Fruit fly (Drosophila melanogaster): Measurements from ENCODE around the gene Tpt.

DNA sequence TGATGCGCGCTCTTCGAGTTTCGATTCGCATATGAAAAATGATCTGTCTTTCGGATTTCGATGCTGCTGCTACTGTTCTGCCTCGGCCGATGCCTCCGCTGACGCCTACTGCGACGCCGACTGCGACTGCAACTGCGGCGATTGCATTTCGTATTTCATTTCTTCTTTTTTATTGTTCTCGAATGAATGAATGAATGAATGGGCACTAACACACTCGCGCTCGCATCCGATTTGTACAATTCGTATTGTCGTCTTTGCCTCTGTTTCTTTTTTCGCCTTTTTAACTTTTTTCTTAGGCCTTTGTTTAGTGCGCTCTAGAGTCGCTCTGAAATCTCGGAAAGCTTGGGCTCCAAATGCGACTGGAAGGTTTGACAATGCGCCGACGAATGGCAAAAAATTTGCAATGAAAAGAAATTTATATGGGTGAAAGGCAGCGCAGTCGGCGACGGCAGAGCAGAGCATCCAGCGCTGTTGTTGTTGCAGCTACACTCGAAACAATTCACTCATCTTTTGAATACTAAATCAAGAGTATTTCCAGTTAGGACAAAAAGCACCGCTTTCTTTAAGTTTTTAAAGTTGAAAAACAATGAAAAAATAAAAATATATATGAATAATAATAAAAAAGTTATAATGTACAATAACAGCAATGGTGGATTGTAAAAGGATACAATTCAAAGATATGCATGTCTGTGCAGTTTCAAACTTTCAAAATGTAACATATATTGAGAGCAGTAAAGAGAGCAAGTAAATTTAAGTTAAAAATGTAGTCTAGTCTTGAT, 16.9 kb upstream of the Tpt start, which contains the start of gene CG32354:
- TF ChIP-seq wdn (GFP tag; IDR thresholded peaks at IDR 0.05) (no peak), CG18476 (GFP tag; optimal IDR thresholded peaks at IDR 0.05) (no peak), CG31365 (tag; optimal IDR thresholded peaks at IDR 0.05) (no peak), Neu2 (GFP tag; optimal IDR thresholded peaks at IDR 0.05; ENCODE audit: borderline replicate concordance) (no peak), Sox102F (GFP tag; optimal IDR thresholded peaks at IDR 0.05) (no peak), CG31388 (GFP tag; optimal IDR thresholded peaks at IDR 0.05) (no peak), exex (tag; optimal IDR thresholded peaks at IDR 0.05) (no peak), Ptx1 (GFP tag; IDR thresholded peaks at IDR 0.05) (no peak), Doc2 (GFP tag; IDR thresholded peaks at IDR 0.05) (no peak), CG12744 (GFP tag; optimal IDR thresholded peaks at IDR 0.05) (no peak), hbn (GFP tag; IDR thresholded peaks at IDR 0.05; ENCODE audit: partially characterized antibody) (no peak), pan (optimal IDR thresholded peaks at IDR 0.05) (no peak), pan (GFP tag; optimal IDR thresholded peaks at IDR 0.05 in 1 of 2, IDR thresholded peaks at IDR 0.05 in 1 of 2) (no peak)

All from whole organism, embryonic.